Fruit fly (Drosophila melanogaster): Measurements from ENCODE around the gene CG17450.
"Not testable (repeated sequence)": the region's sequence is repeated elsewhere in the genome, so short reads cannot be mapped to it uniquely, and the experiment has no call there.

The CG17450 gene

dm6 chrX:21608820-21609219 is at the start of gene CG17450:
TSS of gene CG17450 (minus strand) at chrX:21608920.
- TF ChIP-seq CG8478 (optimal IDR thresholded peaks at IDR 0.05); usp (GFP tag; optimal IDR thresholded peaks at IDR 0.05); psq (optimal IDR thresholded peaks at IDR 0.05): not testable (repeated sequence)

dm6 chrX:21632852-21633251 is 24.1 kb upstream of the CG17450 start:
- no peak for TF ChIP-seq CG8478 (optimal IDR thresholded peaks at IDR 0.05)
- TF ChIP-seq Dll (optimal IDR thresholded peaks at IDR 0.05): no peak
- no peak for TF ChIP-seq EcR (GFP tag; optimal IDR thresholded peaks at IDR 0.05)
- TF ChIP-seq usp (GFP tag; optimal IDR thresholded peaks at IDR 0.05): no peak
- TF ChIP-seq pan (optimal IDR thresholded peaks at IDR 0.05): no peak
- TF ChIP-seq psq (optimal IDR thresholded peaks at IDR 0.05): no peak

dm6 chrX:21632213-21632612 is 23.5 kb upstream of the CG17450 start:
- TF ChIP-seq psq (optimal IDR thresholded peaks at IDR 0.05) (no peak), EcR (GFP tag; optimal IDR thresholded peaks at IDR 0.05) (no peak)

- TF ChIP-seq EcR (GFP tag; optimal IDR thresholded peaks at IDR 0.05): no peak
- no peak for TF ChIP-seq CG8478 (optimal IDR thresholded peaks at IDR 0.05)
- no peak for TF ChIP-seq psq (optimal IDR thresholded peaks at IDR 0.05)
- TF ChIP-seq usp (GFP tag; optimal IDR thresholded peaks at IDR 0.05): no peak
- no peak for TF ChIP-seq pan (optimal IDR thresholded peaks at IDR 0.05)
- no peak for TF ChIP-seq Dll (optimal IDR thresholded peaks at IDR 0.05)
These were observed 22.7 kb upstream of the CG17450 start for dm6 chrX:21631452-21631851.

- TF ChIP-seq usp (GFP tag; optimal IDR thresholded peaks at IDR 0.05) (no peak), pan (optimal IDR thresholded peaks at IDR 0.05) (no peak), Dll (optimal IDR thresholded peaks at IDR 0.05) (no peak), psq (optimal IDR thresholded peaks at IDR 0.05) (no peak), CG8478 (optimal IDR thresholded peaks at IDR 0.05) (no peak), EcR (GFP tag; optimal IDR thresholded peaks at IDR 0.05) (no peak)
These were observed 21.5 kb upstream of the CG17450 start for dm6 chrX:21630160-21630738.

dm6 chrX:21629482-21630159 is 20.9 kb upstream of the CG17450 start, which contains the start of gene DIP1:
TSS of gene DIP1 (minus strand) at chrX:21630148.
- TF ChIP-seq psq (optimal IDR thresholded peaks at IDR 0.05) (no peak), Dll (optimal IDR thresholded peaks at IDR 0.05) (no peak), EcR (GFP tag; optimal IDR thresholded peaks at IDR 0.05) (no peak), CG8478 (optimal IDR thresholded peaks at IDR 0.05) (no peak)

dm6 chrX:21623641-21624040 is 14.9 kb upstream of the CG17450 start, which contains the start of gene CG32500:
TSS of gene CG32500 (minus strand) at chrX:21623750.
- not testable (repeated sequence) for TF ChIP-seq CG8478, pan, psq (optimal IDR thresholded peaks at IDR 0.05)

dm6 chrX:21621004-21621403 is 12.3 kb upstream of the CG17450 start, which contains the start of gene CG32819:
TSS of gene CG32819 (minus strand) at chrX:21621104.
- not testable (repeated sequence) for TF ChIP-seq psq (optimal IDR thresholded peaks at IDR 0.05); usp (GFP tag; optimal IDR thresholded peaks at IDR 0.05); CG8478 (optimal IDR thresholded peaks at IDR 0.05)

dm6 chrX:21617517-21617916 is 8.8 kb upstream of the CG17450 start, which contains the start of gene CG32857:
TSS of gene CG32857 (minus strand) at chrX:21617617.
- TF ChIP-seq psq (optimal IDR thresholded peaks at IDR 0.05); EcR (GFP tag; optimal IDR thresholded peaks at IDR 0.05); pan (optimal IDR thresholded peaks at IDR 0.05): not testable (repeated sequence)

- TF ChIP-seq Dll, CG8478, pan (optimal IDR thresholded peaks at IDR 0.05): not testable (repeated sequence)
These were observed 6.4 kb upstream of the CG17450 start, which contains the start of gene CG32820 for dm6 chrX:21615139-21615538. TSS of gene CG32820 (minus strand) at chrX:21615239.

- not testable (repeated sequence) for TF ChIP-seq CG8478 (optimal IDR thresholded peaks at IDR 0.05); pan (optimal IDR thresholded peaks at IDR 0.05); EcR (GFP tag; optimal IDR thresholded peaks at IDR 0.05)
These were observed 2.7 kb upstream of the CG17450 start, which contains the start of gene CG33502 for dm6 chrX:21611426-21611825. TSS of gene CG33502 (minus strand) at chrX:21611526.

dm6 chrX:21605514-21605913 is 3.2 kb downstream of the CG17450 start:
- TF ChIP-seq CG8478 (optimal IDR thresholded peaks at IDR 0.05) (no peak), Dll (optimal IDR thresholded peaks at IDR 0.05) (no peak), pan (optimal IDR thresholded peaks at IDR 0.05) (no peak), psq (optimal IDR thresholded peaks at IDR 0.05) (no peak), EcR (GFP tag; optimal IDR thresholded peaks at IDR 0.05) (no peak), usp (GFP tag; optimal IDR thresholded peaks at IDR 0.05) (no peak)

dm6 chrX:21604956-21605502 is 3.7 kb downstream of the CG17450 start, which contains the start of gene GCS2alpha:
TSS of gene GCS2alpha (minus strand) at chrX:21605264.
- no peak for TF ChIP-seq EcR (GFP tag; optimal IDR thresholded peaks at IDR 0.05)
- no peak for TF ChIP-seq psq (optimal IDR thresholded peaks at IDR 0.05)
- TF ChIP-seq pan (optimal IDR thresholded peaks at IDR 0.05): no peak
- TF ChIP-seq Dll (optimal IDR thresholded peaks at IDR 0.05): no peak
- TF ChIP-seq usp (GFP tag; optimal IDR thresholded peaks at IDR 0.05): no peak
- TF ChIP-seq CG8478 (optimal IDR thresholded peaks at IDR 0.05): no peak

Data from whole organism.